Fruit fly (Drosophila melanogaster) whole organism, wandering third instar larva: ENCODE results near the gene Septin4.

Source experiments
- Abd-B ChIP-seq: fragments of >200 bp; optimal IDR thresholded peaks from 2 replicates; lab custom pipeline; 2017; ENCODE audit warnings: missing biosample characterization, missing genetic modification characterization
- CG32264 ChIP-seq: fragments of 200-800 bp; sonication (Bioruptor generic); optimal IDR thresholded peaks from 2 replicates; lab custom pipeline; 2016; ENCODE audit warnings: missing biosample characterization, missing genetic modification characterization
- CrebA ChIP-seq: fragments of 200-800 bp; sonication (Bioruptor generic); optimal IDR thresholded peaks from 2 replicates; lab custom pipeline; 2016; ENCODE audit warnings: missing biosample characterization, mild to moderate bottlenecking, missing genetic modification characterization, borderline replicate concordance
- Dif ChIP-seq: fragments of 200-275, 200-300 bp; sonication (Bioruptor generic); optimal IDR thresholded peaks from 2 replicates; lab custom pipeline; 2018; ENCODE audit warnings: missing biosample characterization, missing genetic modification characterization; ENCODE audit not compliant: partially characterized antibody
- GATAd ChIP-seq: sonication (Bioruptor generic); optimal IDR thresholded peaks from 2 replicates; lab custom pipeline; 2016; ENCODE audit warnings: missing biosample characterization, missing genetic modification characterization
- HLH106 ChIP-seq: fragments of 200-800 bp; optimal IDR thresholded peaks from 3 replicates; lab custom pipeline; 2019; ENCODE audit warnings: missing biosample characterization, mild to moderate bottlenecking, missing genetic modification characterization, moderate library complexity
- Hnf4 ChIP-seq: fragments of 200-800 bp; sonication (Bioruptor generic); optimal IDR thresholded peaks from 2 replicates; lab custom pipeline; 2016; ENCODE audit warnings: missing biosample characterization, mild to moderate bottlenecking, missing genetic modification characterization
- Hr83 ChIP-seq: fragments of 200-300 bp; sonication (Bioruptor generic); optimal IDR thresholded peaks from 2 replicates; lab custom pipeline; 2016; ENCODE audit warnings: missing biosample characterization, mild to moderate bottlenecking, missing genetic modification characterization, moderate library complexity; ENCODE audit not compliant: poor library complexity, severe bottlenecking
- Jra ChIP-seq: sonication (Bioruptor generic); optimal IDR thresholded peaks from 2 replicates; lab custom pipeline; 2016; ENCODE audit warnings: missing biosample characterization, missing genetic modification characterization
- Mio ChIP-seq: sonication (Bioruptor generic); optimal IDR thresholded peaks from 2 replicates; lab custom pipeline; 2016; ENCODE audit warnings: missing biosample characterization, missing genetic modification characterization
- Myc ChIP-seq: fragments of >200 bp; optimal IDR thresholded peaks from 2 replicates; lab custom pipeline; 2017
- N ChIP-seq: fragments of >200 bp; optimal IDR thresholded peaks from 2 replicates; lab custom pipeline; 2018; ENCODE audit warnings: missing biosample characterization, missing external identifiers, missing genetic modification characterization
- Rel ChIP-seq, 2 experiments: fragments of 200-800 bp; sonication (Bioruptor generic) in 1 of 2; optimal IDR thresholded peaks; 2 replicates in 1 of 2; 3 replicates in 1 of 2; lab custom pipeline; 2016 to 2019; ENCODE audit warnings: mild to moderate bottlenecking in 2 of 2, missing biosample characterization in 2 of 2, missing genetic modification characterization in 2 of 2, moderate library complexity in 1 of 2
- Sp1 ChIP-seq: fragments of 200-800 bp; sonication (Bioruptor generic); optimal IDR thresholded peaks from 3 replicates; lab custom pipeline; 2019; ENCODE audit warnings: missing biosample characterization, mild to moderate bottlenecking, missing genetic modification characterization, moderate library complexity
- Vsx2 ChIP-seq: fragments of 200-300, 225-300 bp; sonication (Bioruptor generic); optimal IDR thresholded peaks from 2 replicates; lab custom pipeline; 2018; ENCODE audit warnings: missing biosample characterization, missing genetic modification characterization; ENCODE audit not compliant: partially characterized antibody
- br ChIP-seq: fragments of 200-800 bp; sonication (Bioruptor generic); optimal IDR thresholded peaks from 2 replicates; lab custom pipeline; 2016; ENCODE audit warnings: missing biosample characterization, missing genetic modification characterization
- brk ChIP-seq: fragments of 200-800 bp; sonication (Bioruptor generic); optimal IDR thresholded peaks from 2 replicates; lab custom pipeline; 2016; ENCODE audit warnings: missing biosample characterization, mild to moderate bottlenecking, missing genetic modification characterization
- dl ChIP-seq, 2 experiments: fragments of 175-275, 200-275 bp in 1 of 2; fragments of 200-275 bp in 1 of 2; sonication (Bioruptor generic); optimal IDR thresholded peaks; lab custom pipeline; 2018; ENCODE audit warnings: mild to moderate bottlenecking in 2 of 2, missing biosample characterization in 2 of 2, missing genetic modification characterization in 2 of 2, moderate library complexity in 2 of 2; ENCODE audit not compliant: partially characterized antibody in 2 of 2, insufficient read depth in 1 of 2
- dmrt93B ChIP-seq: fragments of 200-800 bp; sonication (Bioruptor generic); optimal IDR thresholded peaks from 2 replicates; lab custom pipeline; 2018; ENCODE audit warnings: missing biosample characterization, mild to moderate bottlenecking, missing genetic modification characterization
- dsf ChIP-seq: sonication (Bioruptor generic); optimal IDR thresholded peaks from 2 replicates; lab custom pipeline; 2016; ENCODE audit warnings: missing biosample characterization, missing genetic modification characterization, borderline replicate concordance
- ey ChIP-seq: fragments of 200-800 bp; sonication (Bioruptor generic); optimal IDR thresholded peaks from 2 replicates; lab custom pipeline; 2016; ENCODE audit warnings: missing biosample characterization, missing genetic modification characterization
- foxo ChIP-seq, 2 experiments: fragments of 200-800 bp; sonication (Bioruptor generic); optimal IDR thresholded peaks; 2 replicates in 1 of 2; 3 replicates in 1 of 2; lab custom pipeline; 2016 to 2017; ENCODE audit warnings: missing biosample characterization in 2 of 2, missing genetic modification characterization in 2 of 2
- h ChIP-seq: fragments of 200-800 bp; sonication (Bioruptor generic); optimal IDR thresholded peaks from 3 replicates; lab custom pipeline; 2016; ENCODE audit warnings: missing biosample characterization, mild to moderate bottlenecking, missing genetic modification characterization
- lola ChIP-seq: fragments of >200 bp; optimal IDR thresholded peaks from 2 replicates; lab custom pipeline; 2017; ENCODE audit warnings: missing biosample characterization, missing genetic modification characterization
- psq ChIP-seq: fragments of 200-800 bp; sonication (Bioruptor generic); optimal IDR thresholded peaks from 3 replicates; lab custom pipeline; 2017; ENCODE audit warnings: missing biosample characterization, mild to moderate bottlenecking, missing genetic modification characterization, moderate library complexity
- rgr ChIP-seq: fragments of 200-800 bp; sonication (Bioruptor generic); optimal IDR thresholded peaks from 3 replicates; lab custom pipeline; 2016; ENCODE audit warnings: missing biosample characterization, mild to moderate bottlenecking, missing genetic modification characterization
- sv ChIP-seq: fragments of 200-800 bp; sonication (Bioruptor generic); optimal IDR thresholded peaks from 3 replicates; lab custom pipeline; 2016; ENCODE audit warnings: missing biosample characterization, missing genetic modification characterization
- tai ChIP-seq: sonication (Bioruptor generic); optimal IDR thresholded peaks from 2 replicates; lab custom pipeline; 2016; ENCODE audit warnings: missing biosample characterization, missing genetic modification characterization
- usp ChIP-seq: fragments of >200 bp; optimal IDR thresholded peaks from 2 replicates; lab custom pipeline; 2017; ENCODE audit warnings: missing biosample characterization, missing genetic modification characterization
- woc ChIP-seq: sonication (Bioruptor generic); optimal IDR thresholded peaks from 2 replicates; lab custom pipeline; 2016; ENCODE audit warnings: missing biosample characterization, mild to moderate bottlenecking, missing genetic modification characterization

Gene Septin4

DNA sequence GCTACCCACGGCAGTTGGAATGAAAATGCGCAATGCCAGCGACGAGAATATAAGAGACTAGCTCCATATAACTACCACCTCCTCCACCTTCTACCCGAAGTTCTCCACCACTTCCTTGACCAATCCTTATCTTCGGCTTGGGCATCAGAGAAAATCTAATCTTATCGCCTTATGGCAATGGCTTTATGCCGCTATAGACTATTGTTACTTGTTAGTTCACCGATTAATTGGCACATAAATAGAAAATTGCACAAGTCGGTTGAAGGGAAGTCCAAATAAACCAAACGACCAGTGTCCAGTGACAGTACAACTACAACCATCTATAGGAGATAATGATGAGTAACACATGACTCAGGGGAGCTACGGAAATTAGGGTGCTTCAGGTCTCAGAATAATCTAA lies 7.0 kb upstream of the Septin4 start, which contains the start of gene sphe:
Gene sphe (minus strand): TSS at position 32 of the 400 bp plus-strand sequence.
- TF ChIP-seq brk (no peak), Abd-B (GFP tag; lab: Kevin White, UChicago) (no peak), Hnf4 (GFP tag; lab: Kevin White, UChicago) (no peak), Vsx2 (GFP tag; lab: Kevin White, UChicago) (no peak), usp (GFP tag; lab: Kevin White, UChicago) (no peak), sv (GFP tag; lab: Kevin White, UChicago) (no peak), dl (GFP tag; optimal IDR thresholded peaks at IDR 0.05; lab: Kevin White, UChicago; ENCODE audit: insufficient read depth in 1 of 2, partially characterized antibody in 2 of 2) (no peak), Jra (no peak), br (GFP tag; lab: Kevin White, UChicago) (no peak), HLH106 (tag; lab: Kevin White, UChicago) (no peak), woc (GFP tag; lab: Kevin White, UChicago) (no peak), Dif (GFP tag; lab: Kevin White, UChicago) (no peak), CrebA (no peak), psq (no peak), N (no peak), Rel (GFP tag; optimal IDR thresholded peaks at IDR 0.05; lab: Kevin White, UChicago) (no peak), Rel (tag; optimal IDR thresholded peaks at IDR 0.05; lab: Kevin White, UChicago) (no peak), h (GFP tag; lab: Kevin White, UChicago) (no peak)

DNA sequence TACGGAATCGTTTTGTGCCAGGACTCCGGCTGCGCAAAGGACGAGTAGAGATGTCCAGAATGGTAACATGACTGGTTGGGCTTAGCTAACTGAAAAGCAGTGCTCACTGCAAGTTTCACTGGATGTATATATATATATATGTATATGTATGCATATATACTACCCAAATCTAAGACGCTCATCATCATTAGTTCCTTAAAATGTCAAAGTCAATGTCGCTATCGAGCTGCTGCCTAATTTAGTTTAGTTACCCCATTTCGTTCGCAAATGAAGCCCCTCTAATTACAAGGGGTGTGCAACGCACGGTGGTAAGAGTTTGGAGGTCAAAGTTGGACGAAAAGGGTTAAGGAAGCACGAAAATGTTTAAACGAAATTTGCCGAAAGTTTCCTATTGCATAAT lies 5.1 kb upstream of the Septin4 start, which contains the start of gene CG9676:
Gene CG9676 (minus strand): TSS at position 101 of the 400 bp plus-strand sequence.
- TF ChIP-seq tai (GFP tag; lab: Kevin White, UChicago) (no peak), woc (GFP tag; lab: Kevin White, UChicago) (no peak), Dif (GFP tag; lab: Kevin White, UChicago) (no peak), Myc (lab: Kevin White, UChicago) (no peak), N (no peak), Sp1 (GFP tag; lab: Kevin White, UChicago) (no peak), dl (GFP tag; optimal IDR thresholded peaks at IDR 0.05; lab: Kevin White, UChicago; ENCODE audit: insufficient read depth in 1 of 2, partially characterized antibody in 2 of 2) (no peak), ey (GFP tag; lab: Kevin White, UChicago) (no peak), dmrt93B (GFP tag; lab: Kevin White, UChicago) (no peak), Abd-B (GFP tag; lab: Kevin White, UChicago) (no peak), Mio (GFP tag; lab: Kevin White, UChicago) (no peak), rgr (GFP tag; lab: Kevin White, UChicago) (no peak), usp (GFP tag; lab: Kevin White, UChicago) (no peak), Rel (GFP tag; optimal IDR thresholded peaks at IDR 0.05; lab: Kevin White, UChicago) (no peak), Rel (tag; optimal IDR thresholded peaks at IDR 0.05; lab: Kevin White, UChicago) (no peak)

DNA sequence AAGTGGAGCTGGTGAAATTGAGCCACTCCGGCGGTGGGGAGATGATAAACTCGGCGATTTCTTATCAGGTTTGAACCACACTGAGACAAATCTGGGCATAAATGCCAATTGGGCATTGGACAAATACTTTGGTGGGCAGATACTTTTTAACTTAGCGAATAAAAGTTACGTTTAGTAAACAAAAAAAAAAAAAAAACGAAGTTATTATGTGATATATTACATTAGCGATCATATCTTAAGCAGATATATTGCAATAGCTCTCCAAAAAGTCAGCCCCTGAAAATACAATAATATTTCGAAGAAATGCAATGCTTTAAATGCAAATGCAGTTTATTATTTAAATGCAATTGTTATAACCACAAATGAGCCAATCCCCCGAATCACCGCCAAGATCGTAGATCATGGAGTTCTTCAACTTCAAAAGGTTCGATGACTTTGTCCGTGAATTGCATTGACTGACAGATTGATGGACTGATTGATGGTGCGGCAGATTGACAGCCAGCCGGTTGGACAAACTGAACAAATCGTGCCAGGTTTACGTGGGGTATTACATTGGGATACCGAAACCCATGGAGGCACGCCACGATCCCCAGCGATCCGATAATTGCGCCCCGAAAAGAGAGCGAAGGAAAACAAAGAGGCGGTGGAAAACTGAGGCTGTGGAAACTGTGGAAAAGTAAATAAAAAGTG lies 3.1 kb upstream of the Septin4 start:
- TF ChIP-seq woc (GFP tag; lab: Kevin White, UChicago) (no peak), Abd-B (GFP tag; lab: Kevin White, UChicago) (no peak), N (no peak), lola (GFP tag; lab: Kevin White, UChicago) (no peak), Myc (lab: Kevin White, UChicago) (no peak), CG32264 (no peak), ey (GFP tag; lab: Kevin White, UChicago) (no peak), rgr (GFP tag; lab: Kevin White, UChicago) (no peak), dsf (no peak), foxo (GFP tag; optimal IDR thresholded peaks at IDR 0.05; lab: Kevin White, UChicago) (no peak), CrebA (no peak), brk (no peak), Hr83 (GFP tag; lab: Kevin White, UChicago) (no peak), Mio (GFP tag; lab: Kevin White, UChicago) (no peak), psq (no peak), GATAd (GFP tag; lab: Kevin White, UChicago) (no peak)
